Worm (Caenorhabditis elegans) whole organism, L4/young adult: ENCODE results near the gene clec-138.
A peak's percentile ranks its signal among the peaks of the same experiment; 100 is the strongest.

Source experiments
- W03F9.2 ChIP-seq: fragments of 150-350 bp; optimal IDR thresholded peaks from 2 replicates; lab custom pipeline; 2014; ENCODE audit warnings: missing biosample characterization, missing genetic modification characterization
- dao-5 ChIP-seq: sonication (generic microtip); optimal IDR thresholded peaks from 2 replicates; lab custom pipeline; 2016; ENCODE audit warnings: missing genotype, missing genetic modification characterization, moderate library complexity, missing compliant biosample characterization
- him-1 ChIP-seq: sonication (generic microtip); optimal IDR thresholded peaks from 2 replicates; lab custom pipeline; 2016; ENCODE audit warnings: missing genotype, missing genetic modification reagents, missing genetic modification characterization, missing compliant biosample characterization

Gene clec-138

ce11 chrII:4621650-4622049 is 2.0 kb upstream of the clec-138 start, which contains the start of gene clec-139:
TSS of gene clec-139 (minus strand) at chrII:4621750.
- no peak for TF ChIP-seq W03F9.2 (tag; lab: Kevin White, UChicago)
- no peak for TF ChIP-seq dao-5 (tag; lab: Kevin White, UChicago)
- TF ChIP-seq him-1, result no peak

ce11 chrII:4617990-4618389 is 1.6 kb downstream of the clec-138 start, which contains the start of gene clec-137:
TSS of gene clec-137 (minus strand) at chrII:4618090.
- TF ChIP-seq him-1, result no peak
- no peak for TF ChIP-seq dao-5 (tag; lab: Kevin White, UChicago)
- TF ChIP-seq W03F9.2 (tag; lab: Kevin White, UChicago), result no peak

DNA sequence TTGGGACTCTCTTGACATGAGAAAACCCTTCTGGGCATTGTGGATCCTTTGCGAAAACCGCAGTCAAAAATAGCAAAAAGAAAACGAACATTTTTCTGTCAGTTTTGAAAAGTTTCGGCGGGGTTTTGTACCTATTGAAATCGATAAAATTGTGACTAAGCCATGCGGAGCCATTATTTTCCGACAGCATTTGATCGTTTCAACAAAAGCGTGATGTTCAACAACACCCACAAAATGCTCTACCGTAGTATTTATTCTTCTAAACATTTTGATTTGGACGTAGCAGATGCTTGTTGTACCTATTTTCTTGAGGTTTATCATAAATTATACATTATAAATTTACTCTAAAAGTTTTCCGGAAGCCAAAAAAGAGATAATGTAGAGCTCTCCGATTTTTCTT is 3.2 kb downstream of the clec-138 start, which contains the start of gene clec-136:
Gene clec-136 (minus strand): TSS at position 101 of the 400 bp plus-strand sequence.
- TF ChIP-seq W03F9.2 (tag; lab: Kevin White, UChicago), result no peak
- no peak for TF ChIP-seq dao-5 (tag; lab: Kevin White, UChicago)
- TF ChIP-seq him-1, result no peak

- no peak for TF ChIP-seq him-1
These were observed 6.9 kb downstream of the clec-138 start, which contains the start of gene pqn-35 for ce11 chrII:4612694-4613093. TSS of gene pqn-35 (plus strand) at chrII:4612994.

DNA sequence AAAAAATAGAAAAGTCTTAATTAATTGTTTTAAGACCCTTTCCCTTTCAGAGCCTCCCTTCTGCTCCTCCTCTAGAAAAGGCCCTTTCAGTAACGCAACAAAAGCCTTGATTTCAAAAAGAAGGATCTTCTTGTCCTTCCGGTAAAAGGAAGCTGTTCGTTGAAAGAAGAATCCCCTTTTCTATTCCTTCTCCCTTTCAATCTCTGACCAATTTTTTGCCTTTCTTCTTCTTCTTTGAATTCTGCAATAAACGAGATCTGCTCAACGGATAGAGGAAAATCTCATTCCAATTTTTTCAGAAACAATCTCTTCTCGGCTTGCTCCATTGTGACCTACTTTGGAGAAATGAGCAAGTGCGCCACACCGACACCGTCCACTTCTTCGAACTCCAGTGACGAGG is 11.5 kb downstream of the clec-138 start, which contains the start of gene F35D11.3:
Gene F35D11.3 (plus strand): TSS at position 300 of the 400 bp plus-strand sequence.
- TF ChIP-seq him-1, result no peak
- no peak for TF ChIP-seq W03F9.2 (tag; lab: Kevin White, UChicago)
- TF ChIP-seq dao-5 (tag; lab: Kevin White, UChicago), result no peak

- TF ChIP-seq dao-5 (tag; lab: Kevin White, UChicago) (no peak), W03F9.2 (tag; lab: Kevin White, UChicago) (no peak)
These were observed 12.8 kb downstream of the clec-138 start for ce11 chrII:4606687-4607297.

ce11 chrII:4604680-4605079 is 14.9 kb downstream of the clec-138 start:
- no peak for TF ChIP-seq W03F9.2 (tag; lab: Kevin White, UChicago)
- TF ChIP-seq him-1, result no peak
- no peak for TF ChIP-seq dao-5 (tag; lab: Kevin White, UChicago)

DNA sequence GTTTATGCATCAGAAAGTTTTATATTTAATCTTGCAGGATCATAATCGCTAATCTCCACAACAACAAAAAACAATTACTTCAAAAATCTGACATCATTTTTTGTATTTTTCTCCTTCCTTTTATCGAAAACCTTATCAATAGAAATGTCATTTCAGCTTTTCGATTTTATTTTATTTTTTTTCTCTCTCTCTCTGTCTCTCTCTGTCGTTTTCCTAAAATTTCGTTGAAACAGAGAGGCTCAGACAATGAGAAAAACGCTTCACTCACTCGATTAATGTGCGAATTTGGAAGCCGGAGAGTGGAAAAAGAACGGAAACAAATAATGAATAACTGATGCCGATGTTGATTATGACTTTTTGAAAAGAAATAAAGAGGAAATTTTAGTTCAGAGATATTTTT is 15.5 kb downstream of the clec-138 start:
- no peak for TF ChIP-seq him-1
- peak; percentile 3 for TF ChIP-seq W03F9.2 (tag; lab: Kevin White, UChicago)

- TF ChIP-seq W03F9.2 (tag; lab: Kevin White, UChicago) (peak; percentile 59), dao-5 (tag; lab: Kevin White, UChicago) (no peak), him-1 (peak; percentile 55)
These were observed 16.6 kb downstream of the clec-138 start, which contains the start of gene F35D11.4 for ce11 chrII:4603035-4603434. TSS of gene F35D11.4 (plus strand) at chrII:4603427.

ce11 chrII:4602533-4602932 is 17.1 kb downstream of the clec-138 start, which contains the start of gene coa-3:
TSS of gene coa-3 (minus strand) at chrII:4602633.
- no peak for TF ChIP-seq him-1
- TF ChIP-seq dao-5 (tag; lab: Kevin White, UChicago), result no peak
- TF ChIP-seq W03F9.2 (tag; lab: Kevin White, UChicago), result no peak

DNA sequence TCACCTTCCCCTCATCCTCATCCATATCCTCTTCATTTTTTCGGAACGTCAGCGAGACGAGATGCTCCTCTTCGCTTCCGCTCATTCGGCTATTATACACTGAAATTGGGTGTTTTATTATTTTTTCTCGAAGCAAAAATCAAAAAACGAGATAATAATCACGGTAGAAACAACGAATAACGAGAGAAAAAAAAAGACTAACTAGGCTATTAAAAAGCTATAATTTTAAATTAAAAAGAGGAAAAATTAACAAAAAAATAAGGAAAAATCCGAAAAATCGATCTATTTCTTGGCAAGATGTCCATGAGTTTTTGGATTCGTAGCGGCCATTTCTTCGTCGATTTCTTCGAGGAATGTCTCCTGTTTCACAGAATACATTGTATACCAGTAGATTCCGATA is 18.3 kb downstream of the clec-138 start, which contains the start of gene ipla-1:
Gene ipla-1 (minus strand): TSS at position 101 of the 400 bp plus-strand sequence.
- TF ChIP-seq W03F9.2 (tag; lab: Kevin White, UChicago), result no peak
- TF ChIP-seq him-1, result no peak
- TF ChIP-seq dao-5 (tag; lab: Kevin White, UChicago), result no peak

ce11 chrII:4600818-4601217 is 18.8 kb downstream of the clec-138 start:
- no peak for TF ChIP-seq him-1
- TF ChIP-seq W03F9.2 (tag; lab: Kevin White, UChicago), result no peak
- TF ChIP-seq dao-5 (tag; lab: Kevin White, UChicago), result no peak

DNA sequence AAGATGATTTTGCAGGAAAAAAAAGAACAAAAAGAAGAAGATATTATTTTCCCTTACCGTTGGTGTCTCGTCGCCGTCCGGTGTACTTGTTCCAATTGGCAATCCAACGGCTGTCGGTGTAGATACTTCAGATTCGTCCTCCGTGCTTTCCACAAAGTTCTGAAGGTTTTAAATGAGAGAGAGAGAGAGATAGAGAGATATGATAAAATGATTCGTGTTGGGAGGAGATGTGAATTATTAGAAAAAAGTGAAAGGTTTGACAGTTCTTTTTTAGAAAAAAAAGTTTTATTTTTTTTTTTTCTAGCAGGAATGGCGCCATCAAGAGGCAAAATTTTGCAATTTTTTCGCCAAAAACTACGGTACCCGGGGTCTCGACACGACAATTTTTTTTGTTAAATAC is 19.3 kb downstream of the clec-138 start:
- TF ChIP-seq W03F9.2 (tag; lab: Kevin White, UChicago) (no peak), him-1 (no peak), dao-5 (tag; lab: Kevin White, UChicago) (no peak)

DNA sequence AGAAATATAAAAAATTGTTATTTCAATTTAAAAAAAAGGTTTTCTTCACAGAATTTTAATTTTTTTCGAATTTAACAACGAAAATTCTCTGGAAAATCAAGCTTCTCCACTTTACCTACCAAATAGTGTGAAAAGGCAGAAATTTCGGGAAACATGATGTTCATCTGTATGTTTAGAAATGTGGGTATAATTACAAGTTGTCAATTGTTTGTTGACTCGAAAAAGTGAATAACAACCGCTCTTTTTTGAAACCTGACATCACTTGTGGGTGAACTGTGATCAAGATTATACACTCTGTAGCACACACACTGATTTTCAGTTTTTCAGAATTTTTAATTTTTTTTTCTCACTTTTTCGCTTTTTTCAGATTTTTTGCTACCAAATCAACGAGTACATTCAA is 19.8 kb downstream of the clec-138 start:
- no peak for TF ChIP-seq him-1
- no peak for TF ChIP-seq dao-5 (tag; lab: Kevin White, UChicago)
- no peak for TF ChIP-seq W03F9.2 (tag; lab: Kevin White, UChicago)

DNA sequence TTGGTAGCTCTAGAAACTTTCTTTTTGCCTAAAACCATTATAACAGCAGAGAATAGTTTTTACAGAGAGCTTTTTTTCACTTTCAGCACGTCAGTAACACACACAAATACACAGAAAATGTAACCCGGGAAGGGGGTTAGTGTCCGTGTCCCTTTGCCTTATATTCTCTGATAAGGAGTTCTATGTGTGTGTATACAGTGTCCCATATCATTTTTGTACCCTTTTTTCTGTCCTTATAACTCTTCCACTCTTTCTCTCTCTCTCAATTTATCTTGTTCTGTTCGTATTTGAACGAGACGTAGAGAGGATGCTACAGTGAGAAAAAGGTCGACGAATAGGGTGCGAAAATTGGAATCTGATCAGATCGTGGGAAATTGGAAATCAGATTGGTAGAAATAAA is 20.8 kb downstream of the clec-138 start:
- no peak for TF ChIP-seq W03F9.2 (tag; lab: Kevin White, UChicago)
- TF ChIP-seq dao-5 (tag; lab: Kevin White, UChicago), result no peak
- TF ChIP-seq him-1, result no peak
